Worm (Caenorhabditis elegans): Measurements from ENCODE around the gene F08D12.7.

The F08D12.7 gene

DNA sequence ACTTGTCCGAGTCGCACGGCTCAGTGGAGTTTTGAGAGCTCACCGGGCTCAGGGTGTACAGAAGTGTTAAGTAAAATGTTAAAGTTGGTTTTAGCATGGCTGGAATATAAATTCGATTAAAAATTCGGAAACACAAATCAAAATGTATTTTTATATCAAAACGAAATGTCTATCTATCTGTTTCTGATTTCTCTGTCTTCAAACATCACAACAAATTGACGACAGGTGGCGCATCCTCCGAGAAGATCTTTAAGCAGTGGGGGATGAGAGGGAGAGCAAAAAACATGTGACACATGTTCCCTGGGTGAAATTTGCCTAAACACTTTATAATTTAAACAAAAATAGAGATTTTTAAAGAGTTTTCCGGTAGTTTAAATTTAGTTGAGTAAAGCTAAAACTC is at the start of gene F08D12.7:
Gene F08D12.7, minus strand, starts transcription at position 101 of the 400 bp plus-strand sequence.
- no peak for TF ChIP-seq tbx-11 (GFP tag; IDR thresholded peaks at IDR 0.05)
- TF ChIP-seq aly-1 (tag; optimal IDR thresholded peaks at IDR 0.05) = no peak
- no peak for TF ChIP-seq flt-1 (GFP tag; IDR thresholded peaks at IDR 0.05)
- no peak for TF ChIP-seq ets-7 (tag; optimal IDR thresholded peaks at IDR 0.05)
- no peak for TF ChIP-seq tra-4 (tag; optimal IDR thresholded peaks at IDR 0.05)
- TF ChIP-seq tbx-37 (GFP tag; conservative IDR thresholded peaks at IDR 0.05) = no peak
- TF ChIP-seq sea-1 (GFP tag; conservative IDR thresholded peaks at IDR 0.05) = no peak
- no peak for TF ChIP-seq ceh-36 (tag; optimal IDR thresholded peaks at IDR 0.05)
- no peak for TF ChIP-seq hmbx-1 (tag; optimal IDR thresholded peaks at IDR 0.05)
- TF ChIP-seq pes-1 (GFP tag; IDR thresholded peaks at IDR 0.05) = no peak
- no peak for TF ChIP-seq ceh-13 (GFP tag; optimal IDR thresholded peaks at IDR 0.05)
- no peak for TF ChIP-seq ama-1 (optimal IDR thresholded peaks at IDR 0.05)
- TF ChIP-seq scrt-1 (GFP tag; IDR thresholded peaks at IDR 0.05) = no peak
- TF ChIP-seq hnd-1 (tag; optimal IDR thresholded peaks at IDR 0.05) = no peak
- TF ChIP-seq hmg-4 (GFP tag; optimal IDR thresholded peaks at IDR 0.05) = no peak
- TF ChIP-seq B0310.2 (tag; optimal IDR thresholded peaks at IDR 0.05) = no peak
- no peak for TF ChIP-seq F13C5.2 (tag; optimal IDR thresholded peaks at IDR 0.05)

- TF ChIP-seq hnd-1 (tag; optimal IDR thresholded peaks at IDR 0.05) = no peak
- no peak for TF ChIP-seq ets-7 (tag; optimal IDR thresholded peaks at IDR 0.05)
- TF ChIP-seq ceh-13 (GFP tag; optimal IDR thresholded peaks at IDR 0.05) = no peak
- no peak for TF ChIP-seq F13C5.2 (tag; optimal IDR thresholded peaks at IDR 0.05)
- TF ChIP-seq aly-1 (tag; optimal IDR thresholded peaks at IDR 0.05) = no peak
- no peak for TF ChIP-seq hmbx-1 (tag; optimal IDR thresholded peaks at IDR 0.05)
- TF ChIP-seq hmg-4 (GFP tag; optimal IDR thresholded peaks at IDR 0.05) = no peak
- no peak for TF ChIP-seq tbx-37 (GFP tag; conservative IDR thresholded peaks at IDR 0.05)
- TF ChIP-seq tra-4 (tag; optimal IDR thresholded peaks at IDR 0.05) = no peak
- TF ChIP-seq ama-1 (optimal IDR thresholded peaks at IDR 0.05) = no peak
- no peak for TF ChIP-seq ceh-36 (tag; optimal IDR thresholded peaks at IDR 0.05)
- no peak for TF ChIP-seq sea-1 (GFP tag; conservative IDR thresholded peaks at IDR 0.05)
- no peak for TF ChIP-seq tbx-11 (GFP tag; IDR thresholded peaks at IDR 0.05)
- TF ChIP-seq scrt-1 (GFP tag; IDR thresholded peaks at IDR 0.05) = no peak
- no peak for TF ChIP-seq flt-1 (GFP tag; IDR thresholded peaks at IDR 0.05)
- TF ChIP-seq B0310.2 (tag; optimal IDR thresholded peaks at IDR 0.05) = no peak
These were observed 47.8 kb upstream of the F08D12.7 start, which contains the start of gene set-13 for ce11 chrII:2816676-2817075. Gene set-13 (plus strand): TSS chrII:2816976.

- TF ChIP-seq flt-1 (GFP tag; IDR thresholded peaks at IDR 0.05) (no peak), hmg-4 (GFP tag; optimal IDR thresholded peaks at IDR 0.05) (no peak), ets-7 (tag; optimal IDR thresholded peaks at IDR 0.05) (no peak), tbx-11 (GFP tag; IDR thresholded peaks at IDR 0.05) (no peak), tra-4 (tag; optimal IDR thresholded peaks at IDR 0.05) (no peak)
These were observed 46.5 kb upstream of the F08D12.7 start, which contains the start of gene K12H6.2 for ce11 chrII:2815444-2815843. Gene K12H6.2 (minus strand): TSS chrII:2815544.

DNA sequence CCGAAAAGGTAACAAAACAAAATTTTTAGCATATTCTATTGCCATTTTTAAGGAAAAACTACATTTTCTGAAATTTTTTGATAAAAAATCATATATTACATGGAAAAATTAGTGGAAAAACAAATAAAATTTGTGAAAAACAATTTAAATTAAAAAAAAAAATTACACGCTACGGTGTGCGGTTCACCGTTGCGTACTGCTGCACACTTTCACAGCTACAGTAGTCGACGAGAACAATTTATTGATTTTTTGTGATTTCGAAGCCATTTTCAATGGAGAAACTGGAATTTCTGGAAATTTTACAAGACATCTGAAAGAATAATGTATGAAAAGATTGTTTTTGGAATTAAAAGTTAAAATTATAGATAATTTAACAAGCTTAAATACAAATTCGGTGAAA is 46.1 kb upstream of the F08D12.7 start:
- no peak for TF ChIP-seq tra-4 (tag; optimal IDR thresholded peaks at IDR 0.05)

- TF ChIP-seq sea-1 (GFP tag; conservative IDR thresholded peaks at IDR 0.05) (no peak), ceh-36 (tag; optimal IDR thresholded peaks at IDR 0.05) (no peak), ets-7 (tag; optimal IDR thresholded peaks at IDR 0.05) (no peak), flt-1 (GFP tag; IDR thresholded peaks at IDR 0.05) (no peak), hmbx-1 (tag; optimal IDR thresholded peaks at IDR 0.05) (no peak), B0310.2 (tag; optimal IDR thresholded peaks at IDR 0.05) (no peak), hmg-4 (GFP tag; optimal IDR thresholded peaks at IDR 0.05) (no peak), hnd-1 (tag; optimal IDR thresholded peaks at IDR 0.05) (no peak), tbx-37 (GFP tag; conservative IDR thresholded peaks at IDR 0.05) (no peak), ceh-13 (GFP tag; optimal IDR thresholded peaks at IDR 0.05) (no peak), aly-1 (tag; optimal IDR thresholded peaks at IDR 0.05) (no peak), tra-4 (tag; optimal IDR thresholded peaks at IDR 0.05) (no peak)
These were observed 38.8 kb upstream of the F08D12.7 start, which contains the start of gene K12H6.12 for ce11 chrII:2807674-2808206. Gene K12H6.12 (plus strand): TSS chrII:2808156.

DNA sequence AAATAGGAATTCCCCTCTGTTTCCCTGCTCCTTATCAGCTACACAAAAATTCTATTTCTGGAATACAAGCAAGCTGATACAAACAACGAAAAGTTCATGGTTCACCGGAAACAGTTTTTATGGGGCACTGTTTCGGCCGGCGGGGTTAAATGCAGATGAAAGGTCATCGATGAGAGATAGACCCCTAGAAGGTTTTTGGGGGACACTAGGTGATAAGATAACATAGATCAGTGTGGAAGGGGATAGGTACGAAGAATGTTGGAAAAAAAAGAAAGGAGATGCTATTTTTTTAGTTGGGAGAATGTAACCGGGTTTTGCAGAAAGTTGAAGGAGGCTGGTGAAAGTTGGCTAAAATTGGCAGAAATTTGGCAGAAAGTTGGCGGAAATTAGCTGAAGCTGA is 36.6 kb upstream of the F08D12.7 start:
- no peak for TF ChIP-seq hmg-4 (GFP tag; optimal IDR thresholded peaks at IDR 0.05)
- no peak for TF ChIP-seq sea-1 (GFP tag; conservative IDR thresholded peaks at IDR 0.05)
- TF ChIP-seq B0310.2 (tag; optimal IDR thresholded peaks at IDR 0.05) = no peak
- TF ChIP-seq hmbx-1 (tag; optimal IDR thresholded peaks at IDR 0.05) = no peak
- TF ChIP-seq tra-4 (tag; optimal IDR thresholded peaks at IDR 0.05) = no peak
- TF ChIP-seq scrt-1 (GFP tag; IDR thresholded peaks at IDR 0.05) = no peak
- no peak for TF ChIP-seq ets-7 (tag; optimal IDR thresholded peaks at IDR 0.05)
- no peak for TF ChIP-seq hnd-1 (tag; optimal IDR thresholded peaks at IDR 0.05)

DNA sequence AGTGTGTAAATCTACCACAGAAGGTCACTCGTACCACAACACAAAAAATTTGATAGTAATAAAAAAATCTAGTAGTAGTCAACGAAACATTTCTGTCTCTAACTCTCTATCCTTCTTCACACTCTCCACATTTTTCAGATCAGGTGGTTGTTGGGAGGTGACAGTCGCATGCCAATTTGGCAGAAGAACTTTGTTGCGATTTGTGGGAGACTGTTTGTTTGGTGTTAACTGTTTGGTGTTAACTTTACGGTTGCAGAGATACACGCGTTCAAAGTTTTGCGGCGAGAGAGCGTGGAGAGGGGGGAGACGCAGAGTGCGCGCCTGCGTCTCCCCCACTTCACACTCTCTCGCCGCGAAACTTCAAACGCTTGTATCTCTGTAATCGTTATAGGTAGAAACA is 36.0 kb upstream of the F08D12.7 start:
- TF ChIP-seq tra-4 (tag; optimal IDR thresholded peaks at IDR 0.05) = no peak
- no peak for TF ChIP-seq sea-1 (GFP tag; conservative IDR thresholded peaks at IDR 0.05)
- no peak for TF ChIP-seq ets-7 (tag; optimal IDR thresholded peaks at IDR 0.05)
- no peak for TF ChIP-seq hmg-4 (GFP tag; optimal IDR thresholded peaks at IDR 0.05)
- no peak for TF ChIP-seq flt-1 (GFP tag; IDR thresholded peaks at IDR 0.05)
- TF ChIP-seq tbx-37 (GFP tag; conservative IDR thresholded peaks at IDR 0.05) = no peak
- no peak for TF ChIP-seq scrt-1 (GFP tag; IDR thresholded peaks at IDR 0.05)
- TF ChIP-seq ama-1 (optimal IDR thresholded peaks at IDR 0.05) = no peak
- no peak for TF ChIP-seq tbx-11 (GFP tag; IDR thresholded peaks at IDR 0.05)
- TF ChIP-seq aly-1 (tag; optimal IDR thresholded peaks at IDR 0.05) = no peak
- no peak for TF ChIP-seq ceh-36 (tag; optimal IDR thresholded peaks at IDR 0.05)
- TF ChIP-seq ceh-13 (GFP tag; optimal IDR thresholded peaks at IDR 0.05) = no peak
- TF ChIP-seq B0310.2 (tag; optimal IDR thresholded peaks at IDR 0.05) = no peak
- no peak for TF ChIP-seq hnd-1 (tag; optimal IDR thresholded peaks at IDR 0.05)
- no peak for TF ChIP-seq F13C5.2 (tag; optimal IDR thresholded peaks at IDR 0.05)
- TF ChIP-seq pes-1 (GFP tag; IDR thresholded peaks at IDR 0.05) = no peak
- no peak for TF ChIP-seq hmbx-1 (tag; optimal IDR thresholded peaks at IDR 0.05)

- TF ChIP-seq flt-1 (GFP tag; IDR thresholded peaks at IDR 0.05) = no peak
- no peak for TF ChIP-seq tra-4 (tag; optimal IDR thresholded peaks at IDR 0.05)
- no peak for TF ChIP-seq pes-1 (GFP tag; IDR thresholded peaks at IDR 0.05)
- TF ChIP-seq tbx-11 (GFP tag; IDR thresholded peaks at IDR 0.05) = no peak
- no peak for TF ChIP-seq hnd-1 (tag; optimal IDR thresholded peaks at IDR 0.05)
- no peak for TF ChIP-seq hmbx-1 (tag; optimal IDR thresholded peaks at IDR 0.05)
- no peak for TF ChIP-seq aly-1 (tag; optimal IDR thresholded peaks at IDR 0.05)
- TF ChIP-seq ceh-13 (GFP tag; optimal IDR thresholded peaks at IDR 0.05) = no peak
- TF ChIP-seq tbx-37 (GFP tag; conservative IDR thresholded peaks at IDR 0.05) = no peak
- no peak for TF ChIP-seq hmg-4 (GFP tag; optimal IDR thresholded peaks at IDR 0.05)
- TF ChIP-seq sea-1 (GFP tag; conservative IDR thresholded peaks at IDR 0.05) = no peak
- TF ChIP-seq B0310.2 (tag; optimal IDR thresholded peaks at IDR 0.05) = no peak
- no peak for TF ChIP-seq ceh-36 (tag; optimal IDR thresholded peaks at IDR 0.05)
- TF ChIP-seq scrt-1 (GFP tag; IDR thresholded peaks at IDR 0.05) = no peak
- TF ChIP-seq F13C5.2 (tag; optimal IDR thresholded peaks at IDR 0.05) = no peak
- TF ChIP-seq ama-1 (optimal IDR thresholded peaks at IDR 0.05) = no peak
- TF ChIP-seq ets-7 (tag; optimal IDR thresholded peaks at IDR 0.05) = no peak
These were observed 35.3 kb upstream of the F08D12.7 start for ce11 chrII:2804245-2804644.
